Fruit fly (Drosophila melanogaster): ENCODE measurements around the gene Sfp65A.

Sfp65A gene

dm6 chr3L:6349976-6350375, at the start of gene Sfp65A:
Sfp65A (plus strand) TSS chr3L:6350276.
- TF ChIP-seq pan (optimal IDR thresholded peaks at IDR 0.05) (no peak), EcR (GFP tag; optimal IDR thresholded peaks at IDR 0.05) (no peak), usp (GFP tag; optimal IDR thresholded peaks at IDR 0.05) (no peak), psq (optimal IDR thresholded peaks at IDR 0.05) (no peak), Dll (optimal IDR thresholded peaks at IDR 0.05) (no peak), CG8478 (optimal IDR thresholded peaks at IDR 0.05) (no peak)

DNA sequence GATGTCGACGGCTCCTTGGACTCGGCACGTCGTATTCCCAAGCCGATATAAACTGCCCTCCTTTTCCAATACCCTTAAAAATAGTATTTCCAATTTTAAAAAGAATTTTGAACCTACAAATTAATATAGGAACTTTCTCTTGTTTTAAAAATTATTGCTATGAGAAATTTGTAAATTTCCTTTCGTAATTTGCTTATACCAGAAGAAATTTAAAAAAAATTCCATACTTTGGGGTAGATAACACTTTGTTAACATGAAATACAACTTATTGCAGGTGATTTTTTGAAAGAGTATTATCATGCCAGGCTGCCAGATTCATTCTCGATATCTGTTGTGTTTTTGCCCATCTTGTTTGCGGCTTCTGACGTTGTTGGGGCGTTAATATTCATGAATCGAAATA, 47.6 kb upstream of the Sfp65A start:
- TF ChIP-seq usp (GFP tag; optimal IDR thresholded peaks at IDR 0.05) (no peak), CG8478 (optimal IDR thresholded peaks at IDR 0.05) (no peak), pan (optimal IDR thresholded peaks at IDR 0.05) (no peak)

DNA sequence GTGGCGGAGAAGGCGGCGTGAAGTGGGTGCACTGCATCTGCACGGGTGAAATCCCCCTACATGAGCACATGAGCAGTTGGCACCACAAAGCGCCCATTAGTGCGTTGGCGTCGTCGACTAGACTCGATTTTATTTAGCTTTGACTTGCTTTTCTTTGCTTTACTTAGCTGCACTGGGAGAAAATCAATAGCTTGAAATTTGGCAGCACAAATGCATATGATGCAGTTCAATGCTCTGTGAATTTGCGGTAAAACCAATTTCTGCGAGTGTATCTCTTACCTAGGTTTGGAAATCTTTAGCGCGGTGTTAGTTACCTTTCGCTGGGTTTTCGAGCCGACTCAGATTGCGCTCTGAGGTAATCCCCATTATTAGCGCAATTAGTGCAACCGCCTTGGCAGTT, 45.2 kb upstream of the Sfp65A start:
- TF ChIP-seq Dll (optimal IDR thresholded peaks at IDR 0.05) (no peak), EcR (GFP tag; optimal IDR thresholded peaks at IDR 0.05) (no peak), CG8478 (optimal IDR thresholded peaks at IDR 0.05) (no peak), usp (GFP tag; optimal IDR thresholded peaks at IDR 0.05) (no peak), pan (optimal IDR thresholded peaks at IDR 0.05) (no peak), psq (optimal IDR thresholded peaks at IDR 0.05) (no peak)

dm6 chr3L:6307298-6307697, 42.8 kb upstream of the Sfp65A start:
- TF ChIP-seq CG8478 (optimal IDR thresholded peaks at IDR 0.05), result no peak

DNA sequence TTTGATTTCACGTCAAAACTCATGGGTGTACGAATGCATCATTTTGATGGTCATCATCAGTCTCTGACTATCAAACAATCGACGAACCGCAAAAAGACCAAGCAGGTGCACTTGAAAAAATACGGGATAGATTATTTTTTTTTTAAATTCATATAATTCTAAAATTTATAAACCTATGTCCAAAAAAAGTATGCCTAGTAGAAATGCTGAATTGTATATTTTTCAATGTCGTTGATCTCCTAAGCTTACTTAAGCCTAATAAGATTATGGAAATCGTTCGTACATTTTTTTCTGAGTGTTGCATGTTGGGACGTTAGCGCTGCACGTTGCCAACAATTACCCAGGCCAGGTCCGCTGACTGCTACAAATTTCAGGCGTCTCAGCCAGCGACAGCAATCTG, 41.5 kb upstream of the Sfp65A start:
- TF ChIP-seq CG8478 (optimal IDR thresholded peaks at IDR 0.05), result no peak
- TF ChIP-seq pan (optimal IDR thresholded peaks at IDR 0.05), result no peak
- no peak for TF ChIP-seq Dll (optimal IDR thresholded peaks at IDR 0.05)
- no peak for TF ChIP-seq usp (GFP tag; optimal IDR thresholded peaks at IDR 0.05)
- no peak for TF ChIP-seq EcR (GFP tag; optimal IDR thresholded peaks at IDR 0.05)
- no peak for TF ChIP-seq psq (optimal IDR thresholded peaks at IDR 0.05)

DNA sequence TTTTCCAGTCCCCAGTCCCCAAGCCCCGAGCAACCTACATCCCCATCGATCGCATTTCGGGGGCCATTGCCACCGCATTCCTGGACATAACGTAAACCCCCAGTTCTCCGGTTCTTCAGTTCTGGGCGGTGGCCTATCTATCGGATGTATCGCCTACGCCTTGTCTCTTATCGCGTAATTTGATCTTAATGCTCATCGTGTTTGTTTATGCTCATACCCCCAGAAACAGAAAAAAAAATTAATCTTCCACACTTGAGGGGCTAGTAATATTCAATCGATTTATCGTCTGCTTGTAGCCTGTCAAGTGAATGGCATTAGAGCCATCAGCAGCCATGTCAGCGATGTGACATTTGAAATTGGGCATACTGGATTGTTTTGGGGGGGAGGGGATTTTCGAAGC, 40.4 kb upstream of the Sfp65A start:
- TF ChIP-seq Dll (optimal IDR thresholded peaks at IDR 0.05) (no peak), EcR (GFP tag; optimal IDR thresholded peaks at IDR 0.05) (no peak), usp (GFP tag; optimal IDR thresholded peaks at IDR 0.05) (no peak), CG8478 (optimal IDR thresholded peaks at IDR 0.05) (no peak), pan (optimal IDR thresholded peaks at IDR 0.05) (no peak), psq (optimal IDR thresholded peaks at IDR 0.05) (no peak)

DNA sequence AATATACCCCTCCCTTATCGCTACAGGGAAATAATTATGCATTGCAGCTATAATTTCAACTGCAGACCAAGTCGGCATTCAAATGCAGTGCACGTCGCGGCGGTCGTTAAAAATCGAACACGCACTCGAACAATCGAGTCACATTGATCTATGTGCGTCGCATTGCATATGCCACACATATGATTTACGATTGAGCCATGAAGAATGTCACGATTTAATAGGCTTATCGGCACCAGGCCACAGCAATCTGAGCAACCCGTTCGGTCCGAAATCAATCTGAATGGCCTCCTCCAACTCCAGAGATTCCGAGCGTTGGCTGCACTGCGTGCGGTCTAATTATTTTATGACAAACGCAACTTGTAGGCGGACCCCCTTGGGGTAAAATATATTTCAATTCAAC, 39.6 kb upstream of the Sfp65A start:
- TF ChIP-seq pan (optimal IDR thresholded peaks at IDR 0.05) (no peak), CG8478 (optimal IDR thresholded peaks at IDR 0.05) (no peak), Dll (optimal IDR thresholded peaks at IDR 0.05) (no peak), psq (optimal IDR thresholded peaks at IDR 0.05) (no peak), EcR (GFP tag; optimal IDR thresholded peaks at IDR 0.05) (no peak), usp (GFP tag; optimal IDR thresholded peaks at IDR 0.05) (no peak)

DNA sequence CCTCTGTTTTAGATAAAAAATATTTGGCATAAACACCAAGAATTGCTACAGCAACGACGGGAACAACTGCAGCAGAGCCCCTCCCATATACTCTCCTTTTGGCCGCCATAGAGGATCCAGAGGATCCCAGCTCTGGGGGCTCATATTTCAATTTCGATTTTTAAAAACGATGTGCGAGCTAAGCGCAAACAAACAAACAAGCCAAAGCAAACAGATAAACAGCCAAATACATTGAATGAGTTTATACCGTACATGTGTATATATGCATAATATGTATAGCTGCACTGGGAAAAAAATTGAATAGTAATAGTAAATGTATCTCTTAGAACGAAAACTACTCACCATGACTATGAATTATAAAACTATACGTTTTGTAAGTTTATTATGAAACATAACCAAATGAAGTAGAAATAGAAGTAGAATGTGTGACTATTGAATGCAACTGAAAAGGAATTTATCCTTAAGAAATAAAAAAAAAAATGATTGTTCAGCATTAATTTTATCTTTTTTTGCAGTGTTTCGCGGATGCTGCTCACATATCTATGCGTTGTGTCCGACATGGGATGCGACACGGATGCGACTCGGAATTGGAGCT, 38.0 kb upstream of the Sfp65A start:
- TF ChIP-seq usp (GFP tag; optimal IDR thresholded peaks at IDR 0.05), result no peak
- no peak for TF ChIP-seq Dll (optimal IDR thresholded peaks at IDR 0.05)
- TF ChIP-seq CG8478 (optimal IDR thresholded peaks at IDR 0.05), result no peak

DNA sequence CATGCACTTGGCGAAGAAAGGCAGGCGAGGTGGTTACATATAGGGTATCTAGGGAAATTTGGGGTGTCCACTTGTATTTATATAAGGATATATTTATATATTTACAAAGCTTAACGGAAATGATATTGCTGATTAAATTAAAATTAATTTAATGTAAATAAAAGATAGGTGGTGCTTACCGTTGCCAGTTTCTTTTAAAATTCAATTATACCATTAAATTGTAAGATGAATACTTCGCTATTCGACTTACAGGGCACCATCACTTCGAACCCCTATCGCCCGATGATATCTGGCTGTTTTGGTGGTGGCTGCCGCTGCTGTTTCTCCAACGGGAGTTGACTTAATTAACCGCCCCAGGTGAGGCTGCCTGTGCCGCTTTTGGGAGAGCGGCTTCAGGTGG, 34.4 kb upstream of the Sfp65A start:
- TF ChIP-seq pan (optimal IDR thresholded peaks at IDR 0.05), result peak; percentile 71
- no peak for TF ChIP-seq CG8478 (optimal IDR thresholded peaks at IDR 0.05)

DNA sequence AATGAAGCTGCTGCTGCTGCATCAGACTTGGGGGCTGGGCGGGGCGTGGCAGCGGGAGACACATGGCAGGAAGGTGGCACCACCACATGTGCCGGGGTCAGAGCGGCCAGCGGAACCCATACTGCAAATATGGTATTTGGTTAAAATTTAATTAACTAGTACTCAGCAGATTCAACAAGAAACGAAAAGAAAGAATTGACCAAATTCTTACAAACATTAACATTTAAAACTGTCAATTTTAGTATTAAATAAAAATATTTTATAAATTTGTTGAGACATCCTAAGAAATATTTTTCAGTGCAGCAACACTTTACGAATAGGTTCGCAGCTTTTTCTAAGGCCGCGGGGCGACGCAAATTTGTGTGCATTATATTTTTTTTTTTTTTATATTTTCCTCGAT, 32.6 kb upstream of the Sfp65A start:
- TF ChIP-seq pan (optimal IDR thresholded peaks at IDR 0.05), result no peak
- TF ChIP-seq CG8478 (optimal IDR thresholded peaks at IDR 0.05), result no peak
- TF ChIP-seq EcR (GFP tag; optimal IDR thresholded peaks at IDR 0.05), result no peak
- TF ChIP-seq psq (optimal IDR thresholded peaks at IDR 0.05), result no peak
- no peak for TF ChIP-seq Dll (optimal IDR thresholded peaks at IDR 0.05)
- no peak for TF ChIP-seq usp (GFP tag; optimal IDR thresholded peaks at IDR 0.05)

- no peak for TF ChIP-seq Dll (optimal IDR thresholded peaks at IDR 0.05)
- no peak for TF ChIP-seq EcR (GFP tag; optimal IDR thresholded peaks at IDR 0.05)
- no peak for TF ChIP-seq usp (GFP tag; optimal IDR thresholded peaks at IDR 0.05)
- no peak for TF ChIP-seq pan (optimal IDR thresholded peaks at IDR 0.05)
- TF ChIP-seq psq (optimal IDR thresholded peaks at IDR 0.05), result no peak
- no peak for TF ChIP-seq CG8478 (optimal IDR thresholded peaks at IDR 0.05)
Observed at dm6 chr3L:6320311-6320710, 29.8 kb upstream of the Sfp65A start, which contains the start of gene Or65a. Or65a (plus strand) TSS chr3L:6320611.

DNA sequence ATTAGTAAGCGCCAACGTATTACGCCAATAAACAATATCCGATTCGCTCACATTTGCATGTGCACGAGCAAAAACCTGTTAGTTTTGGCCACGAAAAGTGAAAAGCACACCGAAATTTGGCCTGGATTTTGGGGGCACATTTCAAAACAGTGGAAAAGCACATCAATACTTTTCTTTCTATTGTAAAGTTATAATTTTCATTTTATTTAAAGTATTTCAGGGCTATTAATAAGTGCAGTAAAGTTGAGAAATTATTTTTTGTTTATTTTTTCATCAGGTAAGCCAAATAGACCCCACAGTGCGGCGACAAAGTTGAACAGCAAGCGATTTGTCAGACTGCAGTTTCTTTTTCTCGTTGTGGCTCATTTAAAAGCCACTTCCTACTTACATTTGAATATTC, 27.4 kb upstream of the Sfp65A start:
- TF ChIP-seq psq (optimal IDR thresholded peaks at IDR 0.05) (no peak), usp (GFP tag; optimal IDR thresholded peaks at IDR 0.05) (no peak), CG8478 (optimal IDR thresholded peaks at IDR 0.05) (no peak), pan (optimal IDR thresholded peaks at IDR 0.05) (no peak), EcR (GFP tag; optimal IDR thresholded peaks at IDR 0.05) (no peak), Dll (optimal IDR thresholded peaks at IDR 0.05) (no peak)

DNA sequence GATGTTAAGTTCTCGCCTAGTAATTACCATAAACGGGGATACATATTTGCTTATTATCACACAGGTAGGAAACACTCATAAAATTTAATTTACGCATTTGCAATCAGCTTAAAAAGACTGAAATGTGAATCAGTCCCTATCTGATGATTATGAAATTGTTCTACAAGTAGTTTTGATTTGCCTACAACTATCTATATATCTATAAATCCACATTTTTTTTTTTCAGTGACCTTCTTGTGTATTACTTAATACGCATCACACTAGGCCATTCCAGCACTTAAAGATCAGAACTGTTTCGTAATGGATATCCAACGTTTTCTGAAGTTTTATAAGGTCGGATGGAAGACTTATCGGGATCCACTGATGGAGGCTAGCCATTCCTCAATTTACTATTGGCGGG, 24.8 kb upstream of the Sfp65A start, which contains the start of gene Or65b:
Or65b (plus strand) TSS at position 301 of the 400 bp plus-strand sequence.
- TF ChIP-seq usp (GFP tag; optimal IDR thresholded peaks at IDR 0.05) (no peak), Dll (optimal IDR thresholded peaks at IDR 0.05) (no peak), psq (optimal IDR thresholded peaks at IDR 0.05) (no peak), EcR (GFP tag; optimal IDR thresholded peaks at IDR 0.05) (no peak), CG8478 (optimal IDR thresholded peaks at IDR 0.05) (no peak), pan (optimal IDR thresholded peaks at IDR 0.05) (no peak)

Measured in whole organism.